Fruit fly (Drosophila melanogaster) whole organism, embryonic: Measurements from ENCODE around the gene mon2.

Experiments used
- BtbVII ChIP-seq: fragments of 200-800 bp; sonication (Bioruptor generic); optimal IDR thresholded peaks from 3 replicates; lab custom pipeline; 2017; ENCODE audit warnings: missing biosample characterization, mild to moderate bottlenecking, missing genetic modification characterization
- CG10431 ChIP-seq: fragments of 200-800 bp; sonication (Bioruptor generic); optimal IDR thresholded peaks from 3 replicates; lab custom pipeline; 2018; ENCODE audit warnings: missing biosample characterization, mild to moderate bottlenecking, missing genetic modification characterization
- CG12219 ChIP-seq: fragments of 200-800 bp; sonication (Bioruptor generic); optimal IDR thresholded peaks from 3 replicates; lab custom pipeline; 2018; ENCODE audit warnings: missing biosample characterization, mild to moderate bottlenecking, missing genetic modification characterization
- CG14667 ChIP-seq: fragments of 200-800 bp; sonication (Bioruptor generic); IDR thresholded peaks from 2 replicates; pipeline ENCODE4 v1.3.6; 2022; ENCODE audit warnings: missing biosample characterization, missing genetic modification characterization
- CG14965 ChIP-seq: fragments of 200-800 bp; sonication (Bioruptor generic); optimal IDR thresholded peaks from 2 replicates; lab custom pipeline; 2016; ENCODE audit warnings: missing biosample characterization, missing genetic modification characterization, borderline replicate concordance
- CG15073 ChIP-seq: fragments of 200-800 bp; sonication (Bioruptor generic); optimal IDR thresholded peaks from 2 replicates; lab custom pipeline; 2016; ENCODE audit warnings: missing biosample characterization, missing genetic modification characterization
- CG15514 ChIP-seq: fragments of 200-800 bp; sonication (Bioruptor generic); optimal IDR thresholded peaks from 3 replicates; lab custom pipeline; 2017; ENCODE audit warnings: missing biosample characterization, missing genetic modification characterization, mild to moderate bottlenecking, moderate library complexity, missing genetic modification reagents
- CG1602 ChIP-seq: fragments of 200-800 bp; sonication (Bioruptor generic); optimal IDR thresholded peaks from 3 replicates; lab custom pipeline; 2016; ENCODE audit warnings: missing biosample characterization, missing genetic modification characterization
- CG1647 ChIP-seq: fragments of 200-800 bp; sonication (Bioruptor generic); optimal IDR thresholded peaks from 3 replicates; lab custom pipeline; 2016; ENCODE audit warnings: missing biosample characterization, missing genetic modification characterization
- CG17186 ChIP-seq: fragments of 200-800 bp; sonication (Bioruptor generic); optimal IDR thresholded peaks from 3 replicates; lab custom pipeline; 2017; ENCODE audit warnings: missing biosample characterization, missing genetic modification reagents, missing genetic modification characterization
- CG17359 ChIP-seq: fragments of 200-800 bp; sonication (Bioruptor generic); optimal IDR thresholded peaks from 3 replicates; lab custom pipeline; 2018; ENCODE audit warnings: missing biosample characterization, mild to moderate bottlenecking, missing genetic modification characterization, moderate library complexity
- CG17612 ChIP-seq: fragments of 200-800 bp; sonication (Bioruptor generic); IDR thresholded peaks from 2 replicates; pipeline ENCODE4 v1.3.6; 2022; ENCODE audit warnings: missing biosample characterization, missing genetic modification characterization
- CG1832 ChIP-seq: fragments of 200-800 bp; sonication (Bioruptor generic); optimal IDR thresholded peaks from 2 replicates; lab custom pipeline; 2017; ENCODE audit warnings: missing biosample characterization, mild to moderate bottlenecking, missing genetic modification characterization, inconsistent platforms
- CG18619 ChIP-seq: fragments of 200-800 bp; sonication (Bioruptor generic); optimal IDR thresholded peaks from 3 replicates; lab custom pipeline; 2017; ENCODE audit warnings: missing biosample characterization, mild to moderate bottlenecking, missing genetic modification characterization
- CG31224 ChIP-seq: fragments of 200-800 bp; sonication (Bioruptor generic); IDR thresholded peaks from 2 replicates; pipeline ENCODE4 v1.3.6; 2022; ENCODE audit warnings: missing biosample characterization, missing genetic modification characterization
- CG4617 ChIP-seq: fragments of 200-800 bp; sonication (Bioruptor generic); optimal IDR thresholded peaks from 3 replicates; lab custom pipeline; 2016; ENCODE audit warnings: missing biosample characterization, missing genetic modification characterization, borderline replicate concordance
- CG4730 ChIP-seq: fragments of 200-800 bp; sonication (Bioruptor generic); IDR thresholded peaks from 2 replicates; pipeline ENCODE4 v1.3.6; 2022; ENCODE audit warnings: missing biosample characterization, missing genetic modification characterization
- CG6813 ChIP-seq: fragments of 200-800 bp; sonication (Bioruptor generic); optimal IDR thresholded peaks from 2 replicates; lab custom pipeline; 2017; ENCODE audit warnings: missing biosample characterization, missing genetic modification characterization, mild to moderate bottlenecking, moderate library complexity, missing genetic modification reagents
- CG7556 ChIP-seq: fragments of 200-800 bp; sonication (Bioruptor generic); optimal IDR thresholded peaks from 2 replicates; lab custom pipeline; 2017; ENCODE audit warnings: missing biosample characterization, mild to moderate bottlenecking, missing genetic modification characterization
- CG7839 ChIP-seq: fragments of 200-800 bp; sonication (Bioruptor generic); optimal IDR thresholded peaks from 3 replicates; lab custom pipeline; 2018; ENCODE audit warnings: missing biosample characterization, mild to moderate bottlenecking, missing genetic modification characterization, moderate library complexity
- CG8765 ChIP-seq: fragments of 200-800 bp; sonication (Bioruptor generic); IDR thresholded peaks from 2 replicates; pipeline ENCODE4 v1.3.6; 2022; ENCODE audit warnings: missing biosample characterization, missing genetic modification characterization
- CHES-1-like ChIP-seq: fragments of 200-800 bp; sonication (Bioruptor generic); optimal IDR thresholded peaks from 2 replicates; lab custom pipeline; 2016; ENCODE audit warnings: missing biosample characterization, missing genetic modification characterization
- Camta ChIP-seq: fragments of 200-800 bp; sonication (Bioruptor generic); optimal IDR thresholded peaks from 2 replicates; lab custom pipeline; 2016; ENCODE audit warnings: missing biosample characterization, missing genetic modification characterization
- D ChIP-seq, 2 experiments: fragments of 200-800 bp in 1 of 2; fragments of >200 bp in 1 of 2; sonication (Bioruptor generic) in 1 of 2; optimal IDR thresholded peaks; 2 replicates in 1 of 2; 3 replicates in 1 of 2; lab custom pipeline; 2017; ENCODE audit warnings: mild to moderate bottlenecking in 1 of 2, missing biosample characterization in 1 of 2, missing genetic modification characterization in 1 of 2, missing genetic modification reagents in 1 of 2
- Dip3 ChIP-seq: fragments of 200-800 bp; sonication (Bioruptor generic); optimal IDR thresholded peaks from 3 replicates; lab custom pipeline; 2016; ENCODE audit warnings: missing biosample characterization, missing genetic modification characterization
- Drgx ChIP-seq: fragments of 200-800 bp; sonication (Bioruptor generic); IDR thresholded peaks from 2 replicates; pipeline ENCODE4 v1.3.6; 2022; ENCODE audit warnings: missing biosample characterization, missing genetic modification characterization
- Elba2 ChIP-seq: fragments of 200-800 bp; sonication (Bioruptor generic); optimal IDR thresholded peaks from 3 replicates; lab custom pipeline; 2016; ENCODE audit warnings: missing biosample characterization, missing genetic modification characterization
- Hr3 ChIP-seq: fragments of 200-800 bp; sonication (Bioruptor generic); optimal IDR thresholded peaks from 3 replicates; lab custom pipeline; 2016; ENCODE audit warnings: missing biosample characterization, missing genetic modification characterization
- Hsf ChIP-seq: fragments of 200-800 bp; sonication (Bioruptor generic); optimal IDR thresholded peaks from 3 replicates; lab custom pipeline; 2016; ENCODE audit warnings: missing biosample characterization, missing genetic modification characterization
- Pdp1 ChIP-seq, 2 experiments: fragments of 200-800 bp; sonication (Bioruptor generic); optimal IDR thresholded peaks; 3 replicates each; lab custom pipeline; 2016; ENCODE audit warnings: missing biosample characterization in 2 of 2, missing genetic modification characterization in 2 of 2, mild to moderate bottlenecking in 1 of 2, moderate library complexity in 1 of 2
- Sin3A ChIP-seq: fragments of >200 bp; optimal IDR thresholded peaks from 2 replicates; lab custom pipeline; 2018
- Six4 ChIP-seq: fragments of 200-800 bp; sonication (Bioruptor generic); optimal IDR thresholded peaks from 2 replicates; lab custom pipeline; 2016; ENCODE audit warnings: missing biosample characterization, missing genetic modification characterization
- Sry-β ChIP-seq: fragments of 200-800 bp; sonication (Bioruptor generic); optimal IDR thresholded peaks from 2 replicates; lab custom pipeline; 2018; ENCODE audit warnings: missing biosample characterization, mild to moderate bottlenecking, missing genetic modification characterization, moderate library complexity
- ato ChIP-seq: fragments of 200-800 bp; sonication (Bioruptor generic); IDR thresholded peaks from 2 replicates; pipeline ENCODE4 v1.3.6; 2022; ENCODE audit warnings: missing biosample characterization, missing genetic modification characterization; ENCODE audit not compliant: partially characterized antibody
- bsh ChIP-seq, 2 experiments: fragments of 200-800 bp; sonication (Bioruptor generic); optimal IDR thresholded peaks; 2 replicates each; lab custom pipeline; 2017 to 2018; ENCODE audit warnings: mild to moderate bottlenecking in 2 of 2, missing biosample characterization in 2 of 2, missing genetic modification characterization in 2 of 2, moderate library complexity in 1 of 2
- chm ChIP-seq: fragments of 200-800 bp; sonication (Bioruptor generic); IDR thresholded peaks from 2 replicates; pipeline ENCODE4 v1.3.6; 2022; ENCODE audit warnings: missing biosample characterization, missing genetic modification characterization
- corto ChIP-seq: fragments of 200-800 bp; sonication (Bioruptor generic); optimal IDR thresholded peaks from 2 replicates; lab custom pipeline; 2016; ENCODE audit warnings: missing biosample characterization, mild to moderate bottlenecking, missing genetic modification characterization, moderate library complexity
- crol ChIP-seq: fragments of 200-800 bp; sonication (Bioruptor generic); IDR thresholded peaks from 2 replicates; pipeline ENCODE4 v1.3.6; 2022; ENCODE audit warnings: missing biosample characterization, missing genetic modification characterization
- ewg ChIP-seq: fragments of 200-800 bp; sonication (Bioruptor generic); optimal IDR thresholded peaks from 3 replicates; lab custom pipeline; 2017; ENCODE audit warnings: mild to moderate bottlenecking, missing biosample characterization, missing genetic modification reagents, missing genetic modification characterization
- fd3F ChIP-seq: fragments of 200-800 bp; sonication (Bioruptor generic); optimal IDR thresholded peaks from 2 replicates; lab custom pipeline; 2018; ENCODE audit warnings: missing biosample characterization, mild to moderate bottlenecking, missing genetic modification characterization, moderate library complexity
- fu2 ChIP-seq: fragments of 200-800 bp; sonication (Bioruptor generic); optimal IDR thresholded peaks from 2 replicates; lab custom pipeline; 2016; ENCODE audit warnings: missing biosample characterization, missing genetic modification characterization
- gem ChIP-seq: fragments of 200-800 bp; sonication (Bioruptor generic); optimal IDR thresholded peaks from 2 replicates; lab custom pipeline; 2019; ENCODE audit warnings: missing biosample characterization, mild to moderate bottlenecking, missing genetic modification characterization, moderate library complexity
- grn ChIP-seq: fragments of 200-800 bp; sonication (Bioruptor generic); optimal IDR thresholded peaks from 3 replicates; lab custom pipeline; 2017; ENCODE audit warnings: missing biosample characterization, missing genetic modification characterization
- nau ChIP-seq: fragments of 200-800 bp; sonication (Bioruptor generic); optimal IDR thresholded peaks from 3 replicates; lab custom pipeline; 2017; ENCODE audit warnings: missing biosample characterization, mild to moderate bottlenecking, missing genetic modification characterization, missing genetic modification reagents
- ro ChIP-seq: fragments of 200-800 bp; sonication (Bioruptor generic); IDR thresholded peaks from 2 replicates; pipeline ENCODE4 v1.3.6; 2022; ENCODE audit warnings: missing biosample characterization, missing genetic modification characterization
- ssp ChIP-seq: fragments of 200-800 bp; sonication (Bioruptor generic); IDR thresholded peaks from 2 replicates; pipeline ENCODE4 v1.3.6; 2022; ENCODE audit warnings: missing biosample characterization, missing genetic modification characterization
- stc ChIP-seq: fragments of 200-800 bp; sonication (Bioruptor generic); IDR thresholded peaks from 2 replicates; pipeline ENCODE4 v1.3.6; 2022; ENCODE audit warnings: missing biosample characterization, missing genetic modification characterization
- stwl ChIP-seq: fragments of 200-800 bp; sonication (Bioruptor generic); optimal IDR thresholded peaks from 3 replicates; lab custom pipeline; 2018; ENCODE audit warnings: missing biosample characterization, mild to moderate bottlenecking, missing genetic modification characterization, moderate library complexity
- tll ChIP-seq, 2 experiments: fragments of 200-800 bp in 1 of 2; fragments of >200 bp in 1 of 2; sonication (Bioruptor generic) in 1 of 2; optimal IDR thresholded peaks; 2 replicates each; lab custom pipeline; 2017 to 2019; ENCODE audit warnings: missing biosample characterization in 2 of 2, missing genetic modification characterization in 2 of 2, mild to moderate bottlenecking in 1 of 2, moderate library complexity in 1 of 2
- usp ChIP-seq: fragments of >200 bp; optimal IDR thresholded peaks from 2 replicates; lab custom pipeline; 2017; ENCODE audit warnings: missing biosample characterization, missing genetic modification characterization

mon2 gene

DNA sequence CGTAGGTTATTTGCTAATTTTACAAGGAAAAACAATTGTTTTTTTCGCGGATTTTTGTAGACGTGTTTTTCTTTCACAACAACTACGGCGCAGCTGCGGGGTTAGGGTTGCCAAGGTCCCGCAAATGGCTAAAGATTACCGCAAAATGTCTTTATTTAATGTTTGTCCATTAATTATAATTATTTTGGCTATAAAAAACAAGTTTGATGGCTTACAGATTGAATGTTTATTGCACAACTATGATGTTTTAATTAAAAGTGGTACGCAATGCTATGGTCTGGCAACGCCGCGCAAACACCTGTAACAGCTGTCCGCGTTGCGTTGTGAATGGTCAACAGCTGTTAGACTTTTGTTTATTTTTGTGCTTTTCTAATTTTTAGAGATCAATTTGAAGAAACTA, 32.9 kb upstream of the mon2 start (continued):
- TF ChIP-seq CG15514 (GFP tag; lab: Kevin White, UChicago) (peak; percentile 82), fu2 (GFP tag; lab: Kevin White, UChicago) (peak; percentile 56), CG8765 (GFP tag; lab: Robert Waterston, UW) (peak; percentile 49; the same call in 1 of the 2 replicates), CG17612 (GFP tag; lab: Robert Waterston, UW) (no peak), stwl (tag; lab: Kevin White, UChicago) (peak; percentile 77), CG17186 (peak; percentile 23), CG4730 (GFP tag; lab: Robert Waterston, UW) (peak; percentile 54; the same call in 1 of the 2 replicates), CG12219 (no peak), Sin3A (peak; percentile 62), CG4617 (GFP tag; lab: Kevin White, UChicago) (peak; percentile 80), Pdp1 (GFP tag; optimal IDR thresholded peaks at IDR 0.05; lab: Kevin White, UChicago) (peak; percentile 79 to 91), ro (no peak), grn (GFP tag; lab: Kevin White, UChicago) (peak; percentile 16), gem (peak; percentile 80), Elba2 (no peak), Hr3 (GFP tag; lab: Kevin White, UChicago) (peak; percentile 64), nau (peak; percentile 57), crol (GFP tag; lab: Robert Waterston, UW) (no peak), ewg (peak; percentile 99), CG17359 (tag; lab: Kevin White, UChicago) (peak; percentile 80), CG18619 (GFP tag; lab: Kevin White, UChicago) (peak; percentile 42), BtbVII (GFP tag; lab: Kevin White, UChicago) (peak; percentile 48), CHES-1-like (GFP tag; lab: Kevin White, UChicago) (peak; percentile 71), CG6813 (no peak), CG31224 (GFP tag; lab: Robert Waterston, UW) (peak; percentile 48), stc (peak; percentile 69), CG7839 (tag; lab: Kevin White, UChicago) (peak; percentile 76), ato (GFP tag; lab: Robert Waterston, UW) (no peak), Sry-β (peak; percentile 25), CG1832 (no peak), CG1647 (GFP tag; lab: Kevin White, UChicago) (peak; percentile 75), CG1602 (GFP tag; lab: Kevin White, UChicago) (no peak), Dip3 (peak; percentile 76), corto (GFP tag; lab: Kevin White, UChicago) (peak; percentile 46), CG7556 (GFP tag; lab: Kevin White, UChicago) (peak; percentile 61), usp (GFP tag; lab: Kevin White, UChicago) (no peak), Hsf (GFP tag; lab: Kevin White, UChicago) (peak; percentile 79), fd3F (GFP tag; lab: Kevin White, UChicago) (peak; percentile 40), CG14965 (peak; percentile 4), tll (GFP tag; optimal IDR thresholded peaks at IDR 0.05; lab: Kevin White, UChicago) (no peak), CG10431 (no peak), D (optimal IDR thresholded peaks at IDR 0.05; lab: Kevin White, UChicago) (no peak), D (GFP tag; optimal IDR thresholded peaks at IDR 0.05; lab: Kevin White, UChicago) (peak; percentile 40), Drgx (GFP tag; lab: Robert Waterston, UW) (peak; percentile 70), bsh (GFP tag; optimal IDR thresholded peaks at IDR 0.05; lab: Kevin White, UChicago) (no peak), ssp (GFP tag; lab: Robert Waterston, UW) (no peak; the same call in 1 of the 2 replicates), chm (GFP tag; lab: Robert Waterston, UW) (0 out of 2 replicates have a peak, but pooled peaks have one; percentile 18), Camta (GFP tag; lab: Kevin White, UChicago) (peak; percentile 50), Six4 (GFP tag; lab: Kevin White, UChicago) (peak; percentile 70), CG14667 (GFP tag; lab: Robert Waterston, UW) (peak; percentile 58), CG15073 (GFP tag; lab: Kevin White, UChicago) (no peak)
